Fruit fly (Drosophila melanogaster) whole organism, embryonic: Measurements from ENCODE around the gene drl.

Experiments
- Atf3 ChIP-seq: fragments of 200-800 bp; sonication (Bioruptor generic); optimal IDR thresholded peaks from 3 replicates; lab custom pipeline; 2016; ENCODE audit warnings: missing biosample characterization, missing genetic modification characterization
- CG10209 ChIP-seq: fragments of 200-800 bp; sonication (Bioruptor generic); optimal IDR thresholded peaks from 3 replicates; lab custom pipeline; 2017; ENCODE audit warnings: missing biosample characterization, mild to moderate bottlenecking, missing genetic modification characterization, missing genetic modification reagents
- CG1024 ChIP-seq: fragments of 200-800 bp; sonication (Bioruptor generic); IDR thresholded peaks from 2 replicates; pipeline ENCODE4 v1.3.6; 2022; ENCODE audit warnings: missing biosample characterization, missing genetic modification characterization
- CG10431 ChIP-seq: fragments of 200-800 bp; sonication (Bioruptor generic); optimal IDR thresholded peaks from 3 replicates; lab custom pipeline; 2018; ENCODE audit warnings: missing biosample characterization, mild to moderate bottlenecking, missing genetic modification characterization
- CG10462 ChIP-seq: fragments of 200-800 bp; sonication (Bioruptor generic); optimal IDR thresholded peaks from 2 replicates; lab custom pipeline; 2016; ENCODE audit warnings: missing biosample characterization, missing genetic modification characterization
- CG11723 ChIP-seq: fragments of 200-800 bp; sonication (Bioruptor generic); optimal IDR thresholded peaks from 2 replicates; lab custom pipeline; 2017; ENCODE audit warnings: missing biosample characterization, mild to moderate bottlenecking, missing genetic modification characterization
- CG13123 ChIP-seq: fragments of 200-800 bp; sonication (Bioruptor generic); optimal IDR thresholded peaks from 2 replicates; lab custom pipeline; 2016; ENCODE audit warnings: missing biosample characterization, missing genetic modification characterization
- CG13296 ChIP-seq: fragments of 200-800 bp; sonication (Bioruptor generic); optimal IDR thresholded peaks from 3 replicates; lab custom pipeline; 2018; ENCODE audit warnings: missing biosample characterization, mild to moderate bottlenecking, missing genetic modification characterization
- CG15269 ChIP-seq: fragments of 200-800 bp; sonication (Bioruptor generic); optimal IDR thresholded peaks from 2 replicates; lab custom pipeline; 2018; ENCODE audit warnings: missing biosample characterization, mild to moderate bottlenecking, missing genetic modification characterization, moderate library complexity
- CG1602 ChIP-seq: fragments of 200-800 bp; sonication (Bioruptor generic); optimal IDR thresholded peaks from 3 replicates; lab custom pipeline; 2016; ENCODE audit warnings: missing biosample characterization, missing genetic modification characterization
- CG18262 ChIP-seq: fragments of 200-800 bp; optimal IDR thresholded peaks from 3 replicates; lab custom pipeline; 2019; ENCODE audit warnings: missing biosample characterization, mild to moderate bottlenecking, missing genetic modification characterization, moderate library complexity
- CG18599 ChIP-seq: fragments of 200-800 bp; sonication (Bioruptor generic); optimal IDR thresholded peaks from 3 replicates; lab custom pipeline; 2017; ENCODE audit warnings: missing biosample characterization, missing genetic modification characterization, mild to moderate bottlenecking, moderate library complexity, missing genetic modification reagents
- CG31388 ChIP-seq: fragments of 200-800 bp; sonication (Bioruptor generic); optimal IDR thresholded peaks from 2 replicates; lab custom pipeline; 2016; ENCODE audit warnings: missing biosample characterization, missing genetic modification characterization
- CG33213 ChIP-seq: fragments of 200-800 bp; sonication (Bioruptor generic); optimal IDR thresholded peaks from 3 replicates; lab custom pipeline; 2016; ENCODE audit warnings: missing biosample characterization, missing genetic modification characterization
- CG4360 ChIP-seq: fragments of 200-800 bp; sonication (Bioruptor generic); IDR thresholded peaks from 2 replicates; pipeline ENCODE4 v1.3.6; 2022; ENCODE audit warnings: missing biosample characterization, missing genetic modification characterization
- CG6765 ChIP-seq: fragments of 200-800 bp; sonication (Bioruptor generic); optimal IDR thresholded peaks from 3 replicates; lab custom pipeline; 2017; ENCODE audit warnings: missing biosample characterization, mild to moderate bottlenecking, missing genetic modification characterization
- CG6813 ChIP-seq: fragments of 200-800 bp; sonication (Bioruptor generic); optimal IDR thresholded peaks from 2 replicates; lab custom pipeline; 2017; ENCODE audit warnings: missing biosample characterization, missing genetic modification characterization, mild to moderate bottlenecking, moderate library complexity, missing genetic modification reagents
- CG7372 ChIP-seq: fragments of 200-800 bp; sonication (Bioruptor generic); IDR thresholded peaks from 2 replicates; pipeline ENCODE4 v1.3.6; 2022; ENCODE audit warnings: missing biosample characterization, missing genetic modification characterization
- CG7839 ChIP-seq: fragments of 200-800 bp; sonication (Bioruptor generic); optimal IDR thresholded peaks from 3 replicates; lab custom pipeline; 2018; ENCODE audit warnings: missing biosample characterization, mild to moderate bottlenecking, missing genetic modification characterization, moderate library complexity
- CTCF ChIP-seq: fragments of 200-800 bp; sonication (Bioruptor generic); optimal IDR thresholded peaks from 2 replicates; lab custom pipeline; 2017; ENCODE audit warnings: missing biosample characterization, mild to moderate bottlenecking, missing genetic modification characterization, moderate library complexity
- Doc2 ChIP-seq: fragments of 200-800 bp; sonication (Bioruptor generic); IDR thresholded peaks from 2 replicates; pipeline ENCODE4 v1.3.6; 2022; ENCODE audit warnings: missing biosample characterization, missing genetic modification characterization
- Dref ChIP-seq: fragments of 200-800 bp; sonication (Bioruptor generic); IDR thresholded peaks from 2 replicates; pipeline ENCODE4 v1.3.6; 2022; ENCODE audit warnings: missing biosample characterization, missing genetic modification characterization
- Drgx ChIP-seq: fragments of 200-800 bp; sonication (Bioruptor generic); IDR thresholded peaks from 2 replicates; pipeline ENCODE4 v1.3.6; 2022; ENCODE audit warnings: missing biosample characterization, missing genetic modification characterization
- ERR ChIP-seq: fragments of 200-800 bp; sonication (Bioruptor generic); optimal IDR thresholded peaks from 2 replicates; lab custom pipeline; 2016; ENCODE audit warnings: missing biosample characterization, missing genetic modification characterization
- Fer3 ChIP-seq: fragments of 200-800 bp; sonication (Bioruptor generic); optimal IDR thresholded peaks from 2 replicates; lab custom pipeline; 2018; ENCODE audit warnings: missing biosample characterization, mild to moderate bottlenecking, missing genetic modification characterization, moderate library complexity
- H2.0 ChIP-seq: fragments of 200-800 bp; sonication (Bioruptor generic); IDR thresholded peaks from 2 replicates; pipeline ENCODE4 v1.3.6; 2022; ENCODE audit warnings: missing biosample characterization, missing genetic modification characterization
- Hr39 ChIP-seq: fragments of >200 bp; optimal IDR thresholded peaks from 2 replicates; lab custom pipeline; 2017
- Mes4 ChIP-seq: fragments of 200-800 bp; sonication (Bioruptor generic); optimal IDR thresholded peaks from 2 replicates; lab custom pipeline; 2016; ENCODE audit warnings: missing biosample characterization, missing genetic modification characterization
- NFAT ChIP-seq: fragments of 200-800 bp; sonication (Bioruptor generic); IDR thresholded peaks from 2 replicates; pipeline ENCODE4 v1.3.6; 2022; ENCODE audit warnings: missing biosample characterization, missing genetic modification characterization
- TFAM ChIP-seq: fragments of 200-800 bp; sonication (Bioruptor generic); optimal IDR thresholded peaks from 2 replicates; lab custom pipeline; 2017; ENCODE audit warnings: missing biosample characterization, missing genetic modification characterization, inconsistent platforms
- Trl ChIP-seq, 3 experiments: fragments of >200 bp in 2 of 3; fragments of 200-800 bp in 1 of 3; sonication (Bioruptor generic) in 1 of 3; optimal IDR thresholded peaks; 2 replicates in 1 of 3; 3 replicates in 2 of 3; lab custom pipeline; 2016 to 2017; ENCODE audit warnings: missing biosample characterization in 1 of 3, missing genetic modification characterization in 1 of 3
- dmrt99B ChIP-seq: fragments of 200-800 bp; sonication (Bioruptor generic); optimal IDR thresholded peaks from 2 replicates; lab custom pipeline; 2018; ENCODE audit warnings: missing biosample characterization, mild to moderate bottlenecking, missing genetic modification characterization, moderate library complexity
- emc ChIP-seq: fragments of 200-800 bp; sonication (Bioruptor generic); optimal IDR thresholded peaks from 2 replicates; lab custom pipeline; 2016; ENCODE audit warnings: missing biosample characterization, missing genetic modification characterization
- eyg ChIP-seq: fragments of 200-800 bp; sonication (Bioruptor generic); optimal IDR thresholded peaks from 3 replicates; lab custom pipeline; 2016; ENCODE audit warnings: missing biosample characterization, missing genetic modification characterization
- gem ChIP-seq: fragments of 200-800 bp; sonication (Bioruptor generic); optimal IDR thresholded peaks from 2 replicates; lab custom pipeline; 2019; ENCODE audit warnings: missing biosample characterization, mild to moderate bottlenecking, missing genetic modification characterization, moderate library complexity
- jumu ChIP-seq: fragments of 200-800 bp; sonication (Bioruptor generic); optimal IDR thresholded peaks from 3 replicates; lab custom pipeline; 2016; ENCODE audit warnings: missing biosample characterization, missing genetic modification characterization
- lmd ChIP-seq: fragments of 200-800 bp; sonication (Bioruptor generic); IDR thresholded peaks from 2 replicates; pipeline ENCODE4 v1.3.6; 2022; ENCODE audit warnings: missing biosample characterization, missing genetic modification characterization
- mld ChIP-seq: fragments of 200-800 bp; sonication (Bioruptor generic); IDR thresholded peaks from 3 replicates; pipeline ENCODE4 v1.3.6; 2022; ENCODE audit warnings: missing biosample characterization, missing genetic modification characterization; ENCODE audit not compliant: partially characterized antibody
- otp ChIP-seq: fragments of 200-800 bp; sonication (Bioruptor generic); IDR thresholded peaks from 3 replicates; pipeline ENCODE4, ENCODE4 v1.3.6; 2022; ENCODE audit warnings: missing biosample characterization, missing genetic modification characterization
- phol ChIP-seq: fragments of 200-800 bp; sonication (Bioruptor generic); optimal IDR thresholded peaks from 3 replicates; lab custom pipeline; 2018; ENCODE audit warnings: missing biosample characterization, mild to moderate bottlenecking, missing genetic modification characterization, moderate library complexity
- pzg ChIP-seq: fragments of 200-800 bp; sonication (Bioruptor generic); optimal IDR thresholded peaks from 3 replicates; lab custom pipeline; 2018; ENCODE audit warnings: missing biosample characterization, mild to moderate bottlenecking, missing genetic modification characterization, moderate library complexity
- schlank ChIP-seq: fragments of 200-800 bp; sonication (Bioruptor generic); optimal IDR thresholded peaks from 2 replicates; lab custom pipeline; 2018; ENCODE audit warnings: missing biosample characterization, mild to moderate bottlenecking, missing genetic modification characterization
- shn ChIP-seq: fragments of 200-800 bp; sonication (Bioruptor generic); optimal IDR thresholded peaks from 3 replicates; lab custom pipeline; 2016; ENCODE audit warnings: missing biosample characterization, missing genetic modification characterization
- sr ChIP-seq: fragments of 200-800 bp; sonication (Bioruptor generic); IDR thresholded peaks from 3 replicates; pipeline ENCODE4 v1.3.6; 2022; ENCODE audit warnings: missing biosample characterization, missing genetic modification characterization
- tll ChIP-seq, 2 experiments: fragments of 200-800 bp in 1 of 2; fragments of >200 bp in 1 of 2; sonication (Bioruptor generic) in 1 of 2; optimal IDR thresholded peaks; 2 replicates each; lab custom pipeline; 2017 to 2019; ENCODE audit warnings: missing biosample characterization in 2 of 2, missing genetic modification characterization in 2 of 2, mild to moderate bottlenecking in 1 of 2, moderate library complexity in 1 of 2
- tna ChIP-seq: fragments of 200-800 bp; sonication (Bioruptor generic); IDR thresholded peaks from 2 replicates; pipeline ENCODE4 v1.3.6; 2022; ENCODE audit warnings: missing biosample characterization, missing genetic modification characterization; ENCODE audit not compliant: partially characterized antibody
- tup ChIP-seq: fragments of 200-800 bp; sonication (Bioruptor generic); optimal IDR thresholded peaks from 2 replicates; lab custom pipeline; 2016; ENCODE audit warnings: missing biosample characterization, mild to moderate bottlenecking, missing genetic modification characterization, moderate library complexity
- twi ChIP-seq: fragments of 200-800 bp; optimal IDR thresholded peaks from 2 replicates; lab custom pipeline; 2019; ENCODE audit warnings: missing biosample characterization, mild to moderate bottlenecking, missing genetic modification characterization, moderate library complexity
- unc-4 ChIP-seq: fragments of 200-800 bp; sonication (Bioruptor generic); IDR thresholded peaks from 2 replicates; pipeline ENCODE4 v1.3.6; 2022; ENCODE audit warnings: missing biosample characterization, missing genetic modification characterization; ENCODE audit not compliant: partially characterized antibody
- yki ChIP-seq: fragments of >200 bp; optimal IDR thresholded peaks from 3 replicates; lab custom pipeline; 2018

The drl gene

dm6 chr2L:19141435-19142126, 48.6 kb upstream of the drl start (continued):
- peak; percentile 42 for TF ChIP-seq emc (GFP tag; lab: Kevin White, UChicago)
- TF ChIP-seq gem (tag; lab: Kevin White, UChicago) = peak; percentile 88
- peak; percentile 70 for TF ChIP-seq CG10209
- TF ChIP-seq CG15269 (tag; lab: Kevin White, UChicago) = peak; percentile 77
- TF ChIP-seq Mes4 (GFP tag; lab: Kevin White, UChicago) = no peak
- peak; percentile 1 for TF ChIP-seq CG31388 (GFP tag; lab: Kevin White, UChicago)
- 0 out of 2 replicates have a peak, but pooled peaks have one; percentile 3 for TF ChIP-seq NFAT (GFP tag; lab: Robert Waterston, UW)
- no peak for TF ChIP-seq Trl (optimal IDR thresholded peaks at IDR 0.05; lab: Kevin White, UChicago)
- TF ChIP-seq Trl (GFP tag; optimal IDR thresholded peaks at IDR 0.05; lab: Kevin White, UChicago) = peak; percentile 81
- peak; percentile 80 for TF ChIP-seq phol
- peak; percentile 59 for TF ChIP-seq ERR (GFP tag; lab: Kevin White, UChicago)
- TF ChIP-seq eyg (GFP tag; lab: Kevin White, UChicago) = peak; percentile 8
- no peak for TF ChIP-seq CG6813 (GFP tag; lab: Kevin White, UChicago)
- TF ChIP-seq CG33213 (GFP tag; lab: Kevin White, UChicago) = peak; percentile 53
- TF ChIP-seq H2.0 = no peak
- peak; percentile 8 for TF ChIP-seq CG10462 (GFP tag; lab: Kevin White, UChicago)
- TF ChIP-seq CG7372 (GFP tag; lab: Robert Waterston, UW) = peak; percentile 43; the same call in 1 of the 2 replicates
- peak; percentile 53 for TF ChIP-seq CG11723 (GFP tag; lab: Kevin White, UChicago)
- TF ChIP-seq Doc2 (GFP tag; lab: Robert Waterston, UW) = no peak
- TF ChIP-seq CG1602 (GFP tag; lab: Kevin White, UChicago) = peak; percentile 69
- TF ChIP-seq Fer3 (tag; lab: Kevin White, UChicago) = peak; percentile 65
- no peak for TF ChIP-seq yki (lab: Kevin White, UChicago)
- TF ChIP-seq otp (GFP tag; lab: Robert Waterston, UW) = 0 out of 3 replicates have a peak, but pooled peaks have one; percentile 9
- peak; percentile 74 for TF ChIP-seq CG13296 (GFP tag; lab: Kevin White, UChicago)
- peak; percentile 64 for TF ChIP-seq CG6765 (GFP tag; lab: Kevin White, UChicago)
- peak; percentile 29 for TF ChIP-seq shn (GFP tag; lab: Kevin White, UChicago)
- no peak for TF ChIP-seq tna
- no peak for TF ChIP-seq tll (GFP tag; optimal IDR thresholded peaks at IDR 0.05; lab: Kevin White, UChicago)
- peak; percentile 17 for TF ChIP-seq CG13123 (GFP tag; lab: Kevin White, UChicago)
- peak; percentile 59 for TF ChIP-seq Hr39 (lab: Kevin White, UChicago)
- no peak for TF ChIP-seq sr (GFP tag; lab: Robert Waterston, UW)
- no peak for TF ChIP-seq mld
- TF ChIP-seq schlank = peak; percentile 37
- peak; percentile 59 for TF ChIP-seq twi (tag; lab: Kevin White, UChicago)
- TF ChIP-seq CG18599 = peak; percentile 76
- no peak for TF ChIP-seq Atf3 (GFP tag; lab: Kevin White, UChicago)
- TF ChIP-seq jumu (GFP tag; lab: Kevin White, UChicago) = peak; percentile 44
- no peak for TF ChIP-seq pzg (GFP tag; lab: Kevin White, UChicago)
- TF ChIP-seq CG7839 = peak; percentile 86
- TF ChIP-seq TFAM (GFP tag; lab: Kevin White, UChicago) = no peak
- peak; percentile 86 for TF ChIP-seq CG18262
- no peak for TF ChIP-seq CG1024 (GFP tag; lab: Robert Waterston, UW)
- TF ChIP-seq dmrt99B = peak; percentile 72
- peak; percentile 58 for TF ChIP-seq CG10431 (GFP tag; lab: Kevin White, UChicago)
- TF ChIP-seq tup (GFP tag; lab: Kevin White, UChicago) = peak; percentile 26
- TF ChIP-seq Drgx (GFP tag; lab: Robert Waterston, UW) = peak; percentile 66; the same call in 1 of the 2 replicates
- TF ChIP-seq CTCF (GFP tag; lab: Kevin White, UChicago) = no peak
- TF ChIP-seq unc-4 = no peak
- TF ChIP-seq CG4360 (GFP tag; lab: Robert Waterston, UW) = no peak
- TF ChIP-seq lmd (GFP tag; lab: Robert Waterston, UW) = peak; percentile 73
- no peak for TF ChIP-seq Dref (GFP tag; lab: Robert Waterston, UW)
